Worm (Caenorhabditis elegans) whole organism, L1 larva: ENCODE data around the gene cyn-4.

ENCODE experiments used
- C04F5.9 ChIP-seq: sonication (generic microtip); optimal IDR thresholded peaks from 2 replicates; lab custom pipeline; 2016; ENCODE audit warnings: missing genetic modification characterization, missing compliant biosample characterization
- Y116A8C.19 ChIP-seq: sonication (generic microtip); optimal IDR thresholded peaks from 2 replicates; lab custom pipeline; 2016; ENCODE audit warnings: missing compliant biosample characterization, missing genetic modification characterization, borderline replicate concordance
- blmp-1 ChIP-seq: fragments of 150-350 bp; optimal IDR thresholded peaks from 2 replicates; lab custom pipeline; 2014; ENCODE audit warnings: missing biosample characterization, missing genetic modification characterization
- ceh-82 ChIP-seq, 3 experiments: fragments of 150-350 bp in 1 of 3; sonication (generic microtip) in 2 of 3; optimal IDR thresholded peaks; 2 replicates each; lab custom pipeline; 2014 to 2017; ENCODE audit warnings: missing biosample characterization in 3 of 3, missing genetic modification characterization in 3 of 3
- ceh-88 ChIP-seq: fragments of 200-800 bp; sonication (Bioruptor generic); IDR thresholded peaks from 2 replicates; pipeline ENCODE4 v1.3.6; 2022; ENCODE audit warnings: missing genetic modification characterization, missing compliant biosample characterization
- efl-1 ChIP-seq, 4 experiments: fragments of 150-350 bp; optimal IDR thresholded peaks in 3 of 4; peaks in 1 of 4; 1 replicate in 1 of 4; 2 replicates in 3 of 4; lab custom pipeline; 2014; ENCODE audit warnings: missing biosample characterization in 2 of 4, missing genetic modification characterization in 2 of 4, missing genetic modification reagents in 2 of 4
- efl-3 ChIP-seq: fragments of 200-800 bp; sonication (Bioruptor generic); optimal IDR thresholded peaks from 2 replicates; lab custom pipeline; 2018; ENCODE audit warnings: mild to moderate bottlenecking, missing genetic modification characterization, missing compliant biosample characterization
- egl-13 ChIP-seq: sonication (generic microtip); optimal IDR thresholded peaks from 2 replicates; lab custom pipeline; 2016; ENCODE audit warnings: missing genotype, missing genetic modification reagents, missing genetic modification characterization, missing compliant biosample characterization
- elt-3 ChIP-seq, 6 experiments: fragments of 150-350 bp in 1 of 6; sonication (generic microtip); optimal IDR thresholded peaks; 2 replicates each; lab custom pipeline; 2017 to 2018; ENCODE audit warnings: missing biosample characterization in 6 of 6, missing genetic modification characterization in 6 of 6, inconsistent platforms in 1 of 6
- fkh-8 ChIP-seq: sonication (generic microtip); optimal IDR thresholded peaks from 2 replicates; lab custom pipeline; 2016; ENCODE audit warnings: mild to moderate bottlenecking, missing genetic modification characterization, missing compliant biosample characterization
- isw-1 ChIP-seq: fragments of 200-800 bp; sonication (Bioruptor generic); IDR thresholded peaks from 2 replicates; pipeline ENCODE4 v1.3.6; 2022; ENCODE audit warnings: missing genetic modification characterization, missing compliant biosample characterization
- jun-1 ChIP-seq: fragments of 150-350 bp; optimal IDR thresholded peaks from 2 replicates; lab custom pipeline; 2014; ENCODE audit warnings: missing biosample characterization, missing genetic modification reagents, missing genetic modification characterization
- lin-14 ChIP-seq: fragments of 200-800 bp; sonication (Bioruptor generic); optimal IDR thresholded peaks from 2 replicates; lab custom pipeline; 2018; ENCODE audit warnings: mild to moderate bottlenecking, missing genetic modification characterization, moderate library complexity, missing compliant biosample characterization
- lin-15B ChIP-seq: fragments of 150-350 bp; sonication (generic microtip); optimal IDR thresholded peaks from 3 replicates; lab custom pipeline; 2014; ENCODE audit warnings: missing biosample characterization, missing genetic modification characterization
- lin-35 ChIP-seq, 2 experiments: fragments of 150-350 bp; optimal IDR thresholded peaks; 2 replicates each; lab custom pipeline; 2014; ENCODE audit warnings: missing biosample characterization in 2 of 2, missing genetic modification characterization in 2 of 2, missing genetic modification reagents in 2 of 2
- lir-3 ChIP-seq: sonication (generic microtip); optimal IDR thresholded peaks from 2 replicates; lab custom pipeline; 2016; ENCODE audit warnings: mild to moderate bottlenecking, missing genetic modification characterization, moderate library complexity, missing compliant biosample characterization; ENCODE audit not compliant: poor library complexity
- lsy-2 ChIP-seq, 2 experiments: fragments of 150-350 bp; optimal IDR thresholded peaks; 2 replicates each; lab custom pipeline; 2014; ENCODE audit warnings: missing biosample characterization in 2 of 2, missing genetic modification characterization in 2 of 2
- mdl-1 ChIP-seq, 2 experiments: fragments of 150-350 bp; optimal IDR thresholded peaks; 2 replicates each; lab custom pipeline; 2014 to 2017; ENCODE audit warnings: missing biosample characterization in 2 of 2, missing genetic modification characterization in 2 of 2, inconsistent platforms in 1 of 2
- mef-2 ChIP-seq: fragments of 150-350 bp; optimal IDR thresholded peaks from 2 replicates; lab custom pipeline; 2014; ENCODE audit warnings: missing biosample characterization, missing genetic modification characterization
- mep-1 ChIP-seq: fragments of 150-350 bp; optimal IDR thresholded peaks from 2 replicates; lab custom pipeline; 2014; ENCODE audit warnings: missing biosample characterization, missing genetic modification characterization
- nhr-19 ChIP-seq: fragments of 200-800 bp; sonication (Bioruptor generic); conservative IDR thresholded peaks from 2 replicates; pipeline ENCODE4 v1.3.6; 2022; ENCODE audit warnings: missing genetic modification characterization, missing compliant biosample characterization
- nhr-20 ChIP-seq: sonication (generic microtip); optimal IDR thresholded peaks from 2 replicates; lab custom pipeline; 2016; ENCODE audit warnings: mild to moderate bottlenecking, missing genetic modification characterization, missing compliant biosample characterization
- nhr-47 ChIP-seq: sonication (generic microtip); optimal IDR thresholded peaks from 2 replicates; lab custom pipeline; 2016; ENCODE audit warnings: mild to moderate bottlenecking, missing genetic modification characterization, moderate library complexity, missing compliant biosample characterization
- nhr-71 ChIP-seq: sonication (generic microtip); optimal IDR thresholded peaks from 2 replicates; lab custom pipeline; 2016; ENCODE audit warnings: mild to moderate bottlenecking, missing genetic modification characterization, moderate library complexity, missing compliant biosample characterization
- nhr-76 ChIP-seq: sonication (generic microtip); optimal IDR thresholded peaks from 2 replicates; lab custom pipeline; 2017; ENCODE audit warnings: missing biosample characterization, missing genetic modification characterization
- nhr-85 ChIP-seq: sonication (generic microtip); peaks from one replicate; lab custom pipeline; 2016; ENCODE audit warnings: missing genetic modification characterization, inconsistent platforms, missing compliant biosample characterization
- pag-3 ChIP-seq: sonication (generic microtip); optimal IDR thresholded peaks from 2 replicates; lab custom pipeline; 2017; ENCODE audit warnings: missing genetic modification characterization, mild to moderate bottlenecking, missing compliant biosample characterization, antibody characterized with exemption, borderline replicate concordance; ENCODE audit not compliant: insufficient read depth
- skn-1 ChIP-seq: fragments of 150-350 bp; optimal IDR thresholded peaks from 2 replicates; lab custom pipeline; 2014; ENCODE audit warnings: missing biosample characterization, missing genetic modification characterization
- snu-23 ChIP-seq: sonication (generic microtip); optimal IDR thresholded peaks from 2 replicates; lab custom pipeline; 2016; ENCODE audit warnings: missing genetic modification characterization, missing compliant biosample characterization
- tbx-2 ChIP-seq: sonication (generic microtip); optimal IDR thresholded peaks from 2 replicates; lab custom pipeline; 2016; ENCODE audit warnings: missing genetic modification characterization, missing compliant biosample characterization
- tlp-1 ChIP-seq: fragments of 150-350 bp; optimal IDR thresholded peaks from 2 replicates; lab custom pipeline; 2014; ENCODE audit warnings: missing biosample characterization, missing genetic modification characterization
- unc-30 ChIP-seq: sonication (generic microtip); optimal IDR thresholded peaks from 2 replicates; lab custom pipeline; 2017; ENCODE audit warnings: missing biosample characterization, missing genetic modification characterization
- unc-62 ChIP-seq: fragments of 150-350 bp; optimal IDR thresholded peaks from 2 replicates; lab custom pipeline; 2014; ENCODE audit warnings: missing biosample characterization, missing genetic modification reagents, missing genetic modification characterization
- unc-98 ChIP-seq: fragments of 200-800 bp; sonication (Bioruptor generic); IDR thresholded peaks from 2 replicates; pipeline ENCODE4 v1.3.6; 2022; ENCODE audit warnings: missing genetic modification characterization, missing compliant biosample characterization
- vab-15 ChIP-seq: sonication (generic microtip); optimal IDR thresholded peaks from 2 replicates; lab custom pipeline; 2017; ENCODE audit warnings: missing genotype, mild to moderate bottlenecking, missing genetic modification characterization, missing compliant biosample characterization
- zag-1 ChIP-seq: fragments of 150-350 bp; optimal IDR thresholded peaks from 2 replicates; lab custom pipeline; 2014; ENCODE audit warnings: missing biosample characterization, missing genetic modification characterization

cyn-4 gene

DNA sequence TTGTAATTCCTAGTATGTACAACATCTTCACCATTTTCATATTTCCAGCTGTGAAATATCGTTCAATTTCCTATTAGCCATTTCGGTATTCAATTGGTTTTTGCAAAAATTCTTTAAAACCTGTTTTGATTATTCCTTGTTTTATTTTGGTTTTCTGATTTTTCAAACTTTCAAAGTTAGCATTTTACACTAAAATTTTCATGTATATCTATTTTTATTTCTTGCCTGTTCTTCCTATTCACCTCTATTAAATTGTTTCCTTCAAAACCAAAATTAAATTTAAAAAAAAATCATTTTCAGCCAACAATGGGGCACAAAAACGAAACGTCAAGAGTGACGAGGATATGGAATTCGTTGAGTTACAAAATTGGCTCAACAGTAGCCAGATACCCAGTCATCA, 16.6 kb upstream of the cyn-4 start, which contains the start of gene ptr-8:
Gene ptr-8, plus strand, starts transcription at position 301 of the 400 bp plus-strand sequence.
- no peak for TF ChIP-seq efl-1 (optimal IDR thresholded peaks at IDR 0.05; lab: Kevin White, UChicago)
- TF ChIP-seq efl-1 (GFP tag; optimal IDR thresholded peaks at IDR 0.05 in 1 of 2; lab: Kevin White, UChicago), result peak in 1 of 2 experiments; percentile 72
- TF ChIP-seq tbx-2, result no peak
- no peak for TF ChIP-seq tlp-1
- no peak for TF ChIP-seq efl-3 (GFP tag; lab: Kevin White, UChicago)
- no peak for TF ChIP-seq C04F5.9 (tag; lab: Kevin White, UChicago)
- no peak for TF ChIP-seq unc-98
- no peak for TF ChIP-seq lin-35 (GFP tag; optimal IDR thresholded peaks at IDR 0.05; lab: Kevin White, UChicago)
- peak; percentile 33 for TF ChIP-seq nhr-85
- TF ChIP-seq pag-3, result no peak
- TF ChIP-seq unc-30 (tag; lab: Kevin White, UChicago), result no peak
- TF ChIP-seq nhr-20, result no peak

- peak in 1 of 2 experiments; percentile 12 for TF ChIP-seq mdl-1 (tag; optimal IDR thresholded peaks at IDR 0.05; lab: Kevin White, UChicago)
- TF ChIP-seq lsy-2 (tag; optimal IDR thresholded peaks at IDR 0.05; lab: Kevin White, UChicago), result peak in 1 of 2 experiments; percentile 29
- no peak for TF ChIP-seq fkh-8
- no peak for TF ChIP-seq vab-15 (tag; lab: Kevin White, UChicago)
- no peak for TF ChIP-seq lir-3 (tag; lab: Kevin White, UChicago)
- no peak for TF ChIP-seq mef-2 (tag; lab: Kevin White, UChicago)
- peak; percentile 83 for TF ChIP-seq nhr-85
- no peak for TF ChIP-seq jun-1 (tag; lab: Kevin White, UChicago)
- TF ChIP-seq C04F5.9 (tag; lab: Kevin White, UChicago), result no peak
- TF ChIP-seq nhr-76 (tag; lab: Kevin White, UChicago), result no peak
- TF ChIP-seq egl-13 (tag; lab: Kevin White, UChicago), result no peak
- TF ChIP-seq lin-35 (GFP tag; optimal IDR thresholded peaks at IDR 0.05; lab: Kevin White, UChicago), result peak in 1 of 2 experiments; percentile 11
- peak; percentile 21 for TF ChIP-seq mep-1 (tag; lab: Kevin White, UChicago)
- TF ChIP-seq elt-3 (tag; optimal IDR thresholded peaks at IDR 0.05; lab: Kevin White, UChicago), result peak in 1 of 6 experiments; percentile 57
- peak; percentile 27 for TF ChIP-seq nhr-71 (tag; lab: Kevin White, UChicago)
- TF ChIP-seq nhr-20, result peak; percentile 49
- no peak for TF ChIP-seq ceh-88
- no peak for TF ChIP-seq nhr-47 (tag; lab: Kevin White, UChicago)
- TF ChIP-seq nhr-19, result no peak
- TF ChIP-seq skn-1 (tag; lab: Kevin White, UChicago), result peak; percentile 31
- peak in 1 of 3 experiments; percentile 5 for TF ChIP-seq ceh-82 (tag; optimal IDR thresholded peaks at IDR 0.05; lab: Kevin White, UChicago)
- peak; percentile 74 for TF ChIP-seq lin-14
- TF ChIP-seq zag-1, result no peak
- peak; percentile 76 for TF ChIP-seq blmp-1 (tag; lab: Kevin White, UChicago)
- no peak for TF ChIP-seq unc-62
- TF ChIP-seq isw-1 (GFP tag; lab: Robert Waterston, UW), result no peak
- TF ChIP-seq snu-23 (GFP tag; lab: Kevin White, UChicago), result peak; percentile 41
- no peak for TF ChIP-seq Y116A8C.19
- no peak for TF ChIP-seq efl-1 (optimal IDR thresholded peaks at IDR 0.05; lab: Kevin White, UChicago)
- TF ChIP-seq efl-1 (GFP tag; optimal IDR thresholded peaks at IDR 0.05 in 1 of 2; lab: Kevin White, UChicago), result peak in 1 of 2 experiments; percentile 53
Observed at ce11 chrII:10887097-10887496, 14.7 kb upstream of the cyn-4 start.

- TF ChIP-seq blmp-1 (tag; lab: Kevin White, UChicago), result peak; percentile 12
- peak; percentile 53 for TF ChIP-seq nhr-85
- TF ChIP-seq lin-15B, result no peak
Observed at ce11 chrII:10885868-10886514, 13.6 kb upstream of the cyn-4 start, which contains the start of gene F44F4.3. TSS of gene F44F4.3 (minus strand) at chrII:10885918.
